Fruit fly (Drosophila melanogaster) whole organism, prepupa: ENCODE results near the gene atl.
A peak's percentile ranks its signal among the peaks of the same experiment; 100 is the strongest.

Experiments used
- Blimp-1 ChIP-seq: fragments of 200-800 bp; sonication (Bioruptor generic); optimal IDR thresholded peaks from 3 replicates; lab custom pipeline; 2017; ENCODE audit warnings: missing biosample characterization, missing genetic modification characterization, mild to moderate bottlenecking, moderate library complexity, missing genetic modification reagents
- CG10669 ChIP-seq: fragments of 200-800 bp; sonication (Bioruptor generic); optimal IDR thresholded peaks from 3 replicates; lab custom pipeline; 2018; ENCODE audit warnings: missing biosample characterization, mild to moderate bottlenecking, missing genetic modification characterization, moderate library complexity
- CG11294 ChIP-seq: fragments of 200-800 bp; sonication (Bioruptor generic); IDR thresholded peaks from 2 replicates; pipeline ENCODE4 v1.3.6; 2022; ENCODE audit warnings: missing biosample characterization, missing genetic modification characterization
- CG11762 ChIP-seq: fragments of 200-800 bp; sonication (Bioruptor generic); optimal IDR thresholded peaks from 3 replicates; lab custom pipeline; 2016; ENCODE audit warnings: missing biosample characterization, missing genetic modification characterization; ENCODE audit not compliant: insufficient read depth
- CG11902 ChIP-seq: fragments of 200-800 bp; sonication (Bioruptor generic); optimal IDR thresholded peaks from 3 replicates; lab custom pipeline; 2016; ENCODE audit warnings: missing biosample characterization, missing genetic modification characterization
- CG15336 ChIP-seq: fragments of 200-800 bp; sonication (Bioruptor generic); IDR thresholded peaks from 2 replicates; pipeline ENCODE4 v1.3.6; 2022; ENCODE audit warnings: missing biosample characterization, missing genetic modification characterization
- CG1621 ChIP-seq: fragments of 200-800 bp; sonication (Bioruptor generic); optimal IDR thresholded peaks from 3 replicates; lab custom pipeline; 2018; ENCODE audit warnings: missing biosample characterization, mild to moderate bottlenecking, missing genetic modification characterization
- CG16779 ChIP-seq: fragments of 200-800 bp; sonication (Bioruptor generic); optimal IDR thresholded peaks from 3 replicates; lab custom pipeline; 2017; ENCODE audit warnings: missing biosample characterization, mild to moderate bottlenecking, missing genetic modification characterization
- CG31627 ChIP-seq: fragments of 200-800 bp; sonication (Bioruptor generic); optimal IDR thresholded peaks from 3 replicates; lab custom pipeline; 2016; ENCODE audit warnings: missing biosample characterization, missing genetic modification characterization
- CG34406 ChIP-seq: fragments of 200-800 bp; sonication (Bioruptor generic); optimal IDR thresholded peaks from 3 replicates; lab custom pipeline; 2016; ENCODE audit warnings: missing biosample characterization, missing genetic modification characterization
- CG3919 ChIP-seq: fragments of 200-800 bp; sonication (Bioruptor generic); optimal IDR thresholded peaks from 3 replicates; lab custom pipeline; 2016; ENCODE audit warnings: missing biosample characterization, missing genetic modification characterization
- CG6163 ChIP-seq: fragments of 200-800 bp; sonication (Bioruptor generic); IDR thresholded peaks from 3 replicates; pipeline ENCODE4 v1.3.6; 2022; ENCODE audit warnings: missing biosample characterization, missing genetic modification characterization
- CG6276 ChIP-seq: fragments of 200-800 bp; sonication (Bioruptor generic); optimal IDR thresholded peaks from 2 replicates; lab custom pipeline; 2017; ENCODE audit warnings: missing biosample characterization, mild to moderate bottlenecking, missing genetic modification characterization
- CG6792 ChIP-seq: fragments of 200-800 bp; sonication (Bioruptor generic); optimal IDR thresholded peaks from 3 replicates; lab custom pipeline; 2016; ENCODE audit warnings: missing biosample characterization, missing genetic modification characterization
- CG6808 ChIP-seq: fragments of 200-800 bp; sonication (Bioruptor generic); optimal IDR thresholded peaks from 3 replicates; lab custom pipeline; 2017; ENCODE audit warnings: missing biosample characterization, missing genetic modification characterization, mild to moderate bottlenecking, moderate library complexity, missing genetic modification reagents
- CG7368 ChIP-seq: fragments of 200-800 bp; sonication (Bioruptor generic); optimal IDR thresholded peaks from 3 replicates; lab custom pipeline; 2016; ENCODE audit warnings: missing biosample characterization, missing genetic modification characterization
- CG8119 ChIP-seq: fragments of 200-800 bp; sonication (Bioruptor generic); IDR thresholded peaks from 3 replicates; pipeline ENCODE4 v1.3.6; 2022; ENCODE audit warnings: missing biosample characterization, missing genetic modification characterization
- CG8319 ChIP-seq: fragments of 200-800 bp; sonication (Bioruptor generic); optimal IDR thresholded peaks from 3 replicates; lab custom pipeline; 2016; ENCODE audit warnings: missing biosample characterization, missing genetic modification characterization
- CG8632 ChIP-seq: fragments of 200-800 bp; sonication (Bioruptor generic); optimal IDR thresholded peaks from 3 replicates; lab custom pipeline; 2016; ENCODE audit warnings: missing biosample characterization, missing genetic modification characterization
- Eip75B ChIP-seq: fragments of 200-800 bp; sonication (Bioruptor generic); optimal IDR thresholded peaks from 3 replicates; lab custom pipeline; 2016; ENCODE audit warnings: missing biosample characterization, missing genetic modification characterization
- Eip78C ChIP-seq: fragments of 200-800 bp; sonication (Bioruptor generic); peaks from one replicate; lab custom pipeline; 2016; ENCODE audit warnings: missing biosample characterization, missing genetic modification characterization
- Eip93F ChIP-seq: fragments of 200-800 bp; sonication (Bioruptor generic); optimal IDR thresholded peaks from 2 replicates; lab custom pipeline; 2016; ENCODE audit warnings: missing biosample characterization, mild to moderate bottlenecking, missing genetic modification characterization
- Gug ChIP-seq: fragments of 200-800 bp; sonication (Bioruptor generic); IDR thresholded peaks from 2 replicates; pipeline ENCODE4 v1.3.6; 2022; ENCODE audit warnings: missing biosample characterization, missing genetic modification characterization
- Hr38 ChIP-seq: sonication (Bioruptor generic); optimal IDR thresholded peaks from 2 replicates; lab custom pipeline; 2016; ENCODE audit warnings: missing biosample characterization, missing genetic modification characterization
- Hr39 ChIP-seq: fragments of 200-800 bp; sonication (Bioruptor generic); optimal IDR thresholded peaks from 2 replicates; lab custom pipeline; 2016; ENCODE audit warnings: missing biosample characterization, missing genetic modification characterization
- Hr4 ChIP-seq: fragments of 200-800 bp; sonication (Bioruptor generic); optimal IDR thresholded peaks from 3 replicates; lab custom pipeline; 2016; ENCODE audit warnings: missing biosample characterization, missing genetic modification characterization
- Lpt ChIP-seq: fragments of 200-800 bp; sonication (Bioruptor generic); optimal IDR thresholded peaks from 3 replicates; lab custom pipeline; 2016; ENCODE audit warnings: missing biosample characterization, missing genetic modification characterization
- Met ChIP-seq: fragments of 200-800 bp; sonication (Bioruptor generic); optimal IDR thresholded peaks from 3 replicates; lab custom pipeline; 2016; ENCODE audit warnings: missing biosample characterization, missing genetic modification characterization
- OdsH ChIP-seq: fragments of 200-800 bp; sonication (Bioruptor generic); optimal IDR thresholded peaks from 3 replicates; lab custom pipeline; 2016; ENCODE audit warnings: missing biosample characterization, missing genetic modification characterization
- Smox ChIP-seq: fragments of 200-800 bp; sonication (Bioruptor generic); optimal IDR thresholded peaks from 3 replicates; lab custom pipeline; 2016; ENCODE audit warnings: missing biosample characterization, missing genetic modification characterization
- Sox102F ChIP-seq: fragments of 200-800 bp; sonication (Bioruptor generic); optimal IDR thresholded peaks from 2 replicates; lab custom pipeline; 2016; ENCODE audit warnings: missing biosample characterization, mild to moderate bottlenecking, missing genetic modification characterization
- Sox14 ChIP-seq: fragments of 200-800 bp; sonication (Bioruptor generic); optimal IDR thresholded peaks from 3 replicates; lab custom pipeline; 2016; ENCODE audit warnings: missing biosample characterization, missing genetic modification characterization
- Sox15 ChIP-seq: fragments of 200-800 bp; sonication (Bioruptor generic); optimal IDR thresholded peaks from 3 replicates; lab custom pipeline; 2016; ENCODE audit warnings: missing biosample characterization, missing genetic modification characterization
- cyc ChIP-seq: fragments of 200-800 bp; sonication (Bioruptor generic); optimal IDR thresholded peaks from 3 replicates; lab custom pipeline; 2016; ENCODE audit warnings: missing biosample characterization, missing genetic modification characterization
- dac ChIP-seq: fragments of 200-800 bp; sonication (Bioruptor generic); optimal IDR thresholded peaks from 2 replicates; lab custom pipeline; 2017; ENCODE audit warnings: missing biosample characterization, mild to moderate bottlenecking, missing genetic modification characterization
- dsx ChIP-seq: fragments of 200-800 bp; optimal IDR thresholded peaks from 3 replicates; lab custom pipeline; 2019; ENCODE audit warnings: missing biosample characterization, mild to moderate bottlenecking, missing genetic modification characterization, moderate library complexity; ENCODE audit not compliant: poor library complexity, severe bottlenecking
- eg ChIP-seq: fragments of 200-800 bp; sonication (Bioruptor generic); IDR thresholded peaks from 3 replicates; pipeline ENCODE4 v1.3.6; 2022; ENCODE audit warnings: missing biosample characterization, missing genetic modification characterization
- esn ChIP-seq: fragments of 200-800 bp; sonication (Bioruptor generic); optimal IDR thresholded peaks from 2 replicates; lab custom pipeline; 2016; ENCODE audit warnings: missing biosample characterization, mild to moderate bottlenecking, missing genetic modification characterization, moderate library complexity
- fkh ChIP-seq: fragments of 200-800 bp; sonication (Bioruptor generic); optimal IDR thresholded peaks from 3 replicates; lab custom pipeline; 2017; ENCODE audit warnings: missing biosample characterization, mild to moderate bottlenecking, missing genetic modification characterization, moderate library complexity
- lz ChIP-seq: fragments of 200-800 bp; sonication (Bioruptor generic); optimal IDR thresholded peaks from 3 replicates; lab custom pipeline; 2016; ENCODE audit warnings: missing biosample characterization, missing genetic modification characterization
- net ChIP-seq: fragments of 200-800 bp; sonication (Bioruptor generic); optimal IDR thresholded peaks from 3 replicates; lab custom pipeline; 2016; ENCODE audit warnings: missing biosample characterization, missing genetic modification characterization
- pdm3 ChIP-seq: fragments of 200-800 bp; sonication (Bioruptor generic); optimal IDR thresholded peaks from 3 replicates; lab custom pipeline; 2016; ENCODE audit warnings: missing biosample characterization, missing genetic modification characterization
- spab ChIP-seq: fragments of 200-800 bp; sonication (Bioruptor generic); optimal IDR thresholded peaks from 2 replicates; lab custom pipeline; 2017; ENCODE audit warnings: missing biosample characterization, mild to moderate bottlenecking, missing genetic modification characterization, missing genetic modification reagents
- ss ChIP-seq, 2 experiments: fragments of 200-800 bp; sonication (Bioruptor generic); optimal IDR thresholded peaks; 2 replicates in 1 of 2; 3 replicates in 1 of 2; lab custom pipeline; 2017 to 2018; ENCODE audit warnings: mild to moderate bottlenecking in 2 of 2, missing biosample characterization in 2 of 2, missing genetic modification characterization in 2 of 2, moderate library complexity in 1 of 2
- topi ChIP-seq: fragments of 200-800 bp; sonication (Bioruptor generic); optimal IDR thresholded peaks from 3 replicates; lab custom pipeline; 2016; ENCODE audit warnings: missing biosample characterization, missing genetic modification characterization
- vri ChIP-seq: fragments of 200-800 bp; sonication (Bioruptor generic); optimal IDR thresholded peaks from 3 replicates; lab custom pipeline; 2016; ENCODE audit warnings: missing biosample characterization, mild to moderate bottlenecking, missing genetic modification characterization

Gene atl

DNA sequence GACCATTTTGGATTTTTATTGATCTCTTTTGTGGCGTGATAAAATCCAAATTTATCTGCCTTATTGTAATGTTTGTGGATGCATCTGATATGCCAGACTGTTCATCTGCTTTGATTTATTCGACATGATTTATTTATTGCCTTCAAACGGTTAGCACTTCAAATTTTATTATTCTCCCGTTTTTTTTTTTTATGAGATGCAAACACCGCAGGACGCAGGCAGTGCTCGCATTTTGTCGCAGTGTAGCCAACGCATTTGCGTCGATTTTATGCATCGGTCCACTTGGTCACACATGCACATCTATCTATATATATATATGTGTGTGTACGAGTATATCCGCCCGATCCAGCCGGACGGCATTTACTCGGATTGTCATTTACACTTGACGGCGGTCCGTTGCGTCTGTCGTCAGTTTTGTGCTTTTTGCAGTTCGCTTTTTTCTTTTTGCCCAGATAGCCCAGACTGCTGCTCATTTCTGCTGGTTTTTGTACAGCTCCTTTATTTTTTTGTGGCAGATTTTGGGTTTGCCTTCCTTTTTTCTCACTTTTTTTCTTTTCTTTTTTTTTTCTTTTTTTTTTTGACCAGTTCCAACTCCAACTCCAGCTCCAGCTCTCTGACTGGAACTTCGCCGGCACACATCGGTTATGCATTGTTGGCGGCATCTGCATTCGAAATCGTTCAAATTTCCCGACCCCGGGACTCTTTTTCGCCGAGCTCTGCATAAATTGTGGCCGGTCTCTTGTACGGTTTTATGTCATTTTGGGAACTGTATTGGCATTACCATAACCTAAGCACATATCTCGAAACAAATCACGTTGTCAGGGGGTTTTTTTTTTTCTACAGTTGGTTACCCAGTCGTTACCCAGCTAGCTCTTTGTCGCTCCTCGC is 11.4 kb upstream of the atl start (continued):
- peak; percentile 64 for TF ChIP-seq CG6792 (GFP tag; lab: Kevin White, UChicago)
- TF ChIP-seq CG16779 (tag; lab: Kevin White, UChicago), result peak; percentile 78
- TF ChIP-seq Sox15 (GFP tag; lab: Kevin White, UChicago), result peak; percentile 55
- peak; percentile 47 for TF ChIP-seq CG15336
- peak; percentile 34 for TF ChIP-seq topi (GFP tag; lab: Kevin White, UChicago)
- TF ChIP-seq CG7368, result peak; percentile 45
- TF ChIP-seq eg (GFP tag; lab: Robert Waterston, UW), result peak; percentile 73
- peak; percentile 59 for TF ChIP-seq Lpt (GFP tag; lab: Kevin White, UChicago)
- TF ChIP-seq CG8119 (GFP tag; lab: Robert Waterston, UW), result peak; percentile 85
- peak; percentile 44 for TF ChIP-seq Met (GFP tag; lab: Kevin White, UChicago)
- peak; percentile 55 for TF ChIP-seq lz (GFP tag; lab: Kevin White, UChicago)
- no peak for TF ChIP-seq Blimp-1 (GFP tag; lab: Kevin White, UChicago)
- TF ChIP-seq Sox102F (GFP tag; lab: Kevin White, UChicago), result peak; percentile 44
- peak; percentile 45 for TF ChIP-seq CG11902 (GFP tag; lab: Kevin White, UChicago)
- TF ChIP-seq Hr4 (GFP tag; lab: Kevin White, UChicago), result peak; percentile 40
- TF ChIP-seq cyc, result peak; percentile 42
- TF ChIP-seq CG8632, result peak; percentile 74
- TF ChIP-seq fkh, result no peak
- TF ChIP-seq CG6163 (GFP tag; lab: Robert Waterston, UW), result peak; percentile 88
- peak; percentile 37 for TF ChIP-seq CG3919
- peak; percentile 69 for TF ChIP-seq dsx (GFP tag; lab: Kevin White, UChicago)
- no peak for TF ChIP-seq Sox14 (GFP tag; lab: Kevin White, UChicago)
- peak; percentile 63 for TF ChIP-seq CG31627 (GFP tag; lab: Kevin White, UChicago)
- peak; percentile 92 to 94 for TF ChIP-seq ss (GFP tag; optimal IDR thresholded peaks at IDR 0.05; lab: Kevin White, UChicago)
- peak; percentile 64 for TF ChIP-seq CG1621
- TF ChIP-seq Eip75B, result peak; percentile 60
- TF ChIP-seq Hr38 (GFP tag; lab: Kevin White, UChicago), result no peak
- no peak for TF ChIP-seq dac (GFP tag; lab: Kevin White, UChicago)
- TF ChIP-seq net (GFP tag; lab: Kevin White, UChicago), result peak; percentile 80
- TF ChIP-seq Gug (GFP tag; lab: Robert Waterston, UW), result peak; percentile 45
- peak; percentile 68 for TF ChIP-seq CG6276 (GFP tag; lab: Kevin White, UChicago)
- TF ChIP-seq CG11762, result peak; percentile 51
- no peak; the same call in 1 of the 2 replicates for TF ChIP-seq CG11294
- peak; percentile 57 for TF ChIP-seq CG34406 (GFP tag; lab: Kevin White, UChicago)
- TF ChIP-seq Eip78C (GFP tag; lab: Kevin White, UChicago), result peak; percentile 84
- peak; percentile 19 for TF ChIP-seq CG10669
- TF ChIP-seq CG8319 (GFP tag; lab: Kevin White, UChicago), result peak; percentile 0
- peak; percentile 56 for TF ChIP-seq Eip93F (GFP tag; lab: Kevin White, UChicago)
- peak; percentile 82 for TF ChIP-seq CG6808 (GFP tag; lab: Kevin White, UChicago)
- TF ChIP-seq pdm3 (GFP tag; lab: Kevin White, UChicago), result peak; percentile 48

- TF ChIP-seq CG6792 (GFP tag; lab: Kevin White, UChicago) (no peak), CG6163 (GFP tag; lab: Robert Waterston, UW) (no peak), eg (GFP tag; lab: Robert Waterston, UW) (no peak), spab (GFP tag; lab: Kevin White, UChicago) (no peak), esn (no peak), cyc (no peak), Hr39 (GFP tag; lab: Kevin White, UChicago) (no peak), CG6276 (GFP tag; lab: Kevin White, UChicago) (no peak), OdsH (GFP tag; lab: Kevin White, UChicago) (no peak), Smox (GFP tag; lab: Kevin White, UChicago) (no peak), vri (GFP tag; lab: Kevin White, UChicago) (no peak)
These were observed 10.8 kb upstream of the atl start for dm6 chr3R:24614707-24615022.
